Worm (Caenorhabditis elegans) whole organism, L4/young adult: Measurements from ENCODE around the gene R05A10.8.

Source experiments
- W03F9.2 ChIP-seq: fragments of 150-350 bp; optimal IDR thresholded peaks from 2 replicates; lab custom pipeline; 2014; ENCODE audit warnings: missing biosample characterization, missing genetic modification characterization
- him-1 ChIP-seq: sonication (generic microtip); optimal IDR thresholded peaks from 2 replicates; lab custom pipeline; 2016; ENCODE audit warnings: missing genotype, missing genetic modification reagents, missing genetic modification characterization, missing compliant biosample characterization

DNA sequence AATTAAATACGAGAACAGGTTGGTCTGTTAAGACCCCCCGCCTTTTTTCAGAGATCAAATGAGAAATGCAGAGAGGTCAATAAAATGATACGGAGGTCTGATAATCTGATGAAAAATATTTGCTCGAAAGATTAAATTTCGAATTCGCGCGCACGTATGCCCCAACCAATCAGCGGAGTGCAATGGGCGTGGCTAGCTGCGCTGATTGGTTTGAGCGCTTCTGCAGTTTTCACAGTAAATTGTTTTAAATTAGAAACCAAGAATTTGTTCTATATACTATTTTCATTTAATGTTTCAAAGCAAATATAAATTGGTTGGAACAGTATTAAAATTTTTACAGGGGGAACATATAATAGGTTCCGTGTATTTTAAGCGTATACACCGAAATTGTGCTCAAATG lies 38.7 kb downstream of the R05A10.8 start:
- TF ChIP-seq him-1 (tag; lab: Kevin White, UChicago) (no peak), W03F9.2 (tag; lab: Kevin White, UChicago) (no peak)
